Worm (Caenorhabditis elegans): ENCODE results near the gene M57.2.

M57.2 gene

DNA sequence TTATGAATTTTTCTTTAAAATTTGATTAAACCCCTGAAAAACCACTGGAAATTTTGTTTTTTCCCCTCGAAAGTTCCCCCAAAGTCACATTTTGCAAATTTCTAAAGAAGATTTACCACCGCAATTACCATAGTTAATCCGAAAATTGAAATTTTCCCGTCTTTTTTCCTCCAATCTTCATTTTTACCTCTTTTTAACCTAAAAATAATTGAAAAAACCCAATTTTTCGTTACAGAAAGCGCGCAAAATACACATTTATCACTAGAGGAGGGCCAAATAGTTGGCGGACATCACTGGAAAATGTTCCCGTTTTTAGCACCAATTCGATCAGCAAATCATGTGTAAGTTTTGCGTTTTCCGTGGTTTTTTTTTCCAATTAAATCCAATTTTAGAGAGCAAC lies 10.6 kb upstream of the M57.2 start, which contains the start of gene unc-33:
TSS of gene unc-33 (plus strand) at position 301 of the 400 bp plus-strand sequence.
- no peak for TF ChIP-seq egl-5 (tag; optimal IDR thresholded peaks at IDR 0.05)
- TF ChIP-seq ZK546.5 (tag; optimal IDR thresholded peaks at IDR 0.05) = no peak
- no peak for TF ChIP-seq ztf-4 (tag; optimal IDR thresholded peaks at IDR 0.05)
- TF ChIP-seq nhr-67 (tag; optimal IDR thresholded peaks at IDR 0.05) = no peak
- no peak for TF ChIP-seq nfya-1 (tag; optimal IDR thresholded peaks at IDR 0.05; ENCODE audit: insufficient read depth)
- TF ChIP-seq sea-2 (GFP tag; optimal IDR thresholded peaks at IDR 0.05) = no peak
- TF ChIP-seq daf-12 (tag; optimal IDR thresholded peaks at IDR 0.05) = no peak
- TF ChIP-seq lin-39 (tag; optimal IDR thresholded peaks at IDR 0.05) = no peak
- TF ChIP-seq snpc-4 (tag; optimal IDR thresholded peaks at IDR 0.05) = no peak
- no peak for TF ChIP-seq lin-15B (tag; optimal IDR thresholded peaks at IDR 0.05)
- no peak for TF ChIP-seq nhr-12 (tag; optimal IDR thresholded peaks at IDR 0.05)
- TF ChIP-seq ama-1 (optimal IDR thresholded peaks at IDR 0.05) = no peak
- TF ChIP-seq mml-1 (tag; optimal IDR thresholded peaks at IDR 0.05) = no peak

DNA sequence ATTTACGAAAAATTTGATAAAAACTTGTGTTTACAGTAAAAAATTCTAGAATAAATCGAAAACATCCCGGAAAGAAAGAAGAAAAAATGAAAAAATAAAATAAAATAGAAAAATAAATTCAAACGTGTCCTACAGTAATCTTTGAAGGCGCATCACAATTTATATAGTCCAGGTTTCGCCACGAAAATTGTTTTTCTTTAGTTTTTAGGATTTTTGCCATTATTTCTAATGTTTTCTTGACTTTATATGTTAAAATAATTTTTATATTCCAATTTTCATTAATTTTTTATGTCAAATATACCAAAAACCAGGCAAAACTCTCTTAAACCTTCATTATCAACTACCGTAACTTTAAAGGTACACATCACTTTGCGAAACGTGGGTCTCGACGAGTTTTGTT lies 9.6 kb upstream of the M57.2 start:
- no peak for TF ChIP-seq fkh-10 (GFP tag; optimal IDR thresholded peaks at IDR 0.05)
- TF ChIP-seq fos-1 (tag; optimal IDR thresholded peaks at IDR 0.05) = no peak
- TF ChIP-seq hmg-11 (tag; optimal IDR thresholded peaks at IDR 0.05) = no peak
- no peak for TF ChIP-seq mml-1 (tag; optimal IDR thresholded peaks at IDR 0.05)
- TF ChIP-seq egl-27 (tag; optimal IDR thresholded peaks at IDR 0.05) = no peak
- no peak for TF ChIP-seq elt-1 (tag; optimal IDR thresholded peaks at IDR 0.05)
- no peak for TF ChIP-seq nhr-12 (tag; optimal IDR thresholded peaks at IDR 0.05)
- no peak for TF ChIP-seq nhr-23 (tag; optimal IDR thresholded peaks at IDR 0.05)
- no peak for TF ChIP-seq nhr-28 (tag; optimal IDR thresholded peaks at IDR 0.05)
- no peak for TF ChIP-seq ZK546.5 (tag; optimal IDR thresholded peaks at IDR 0.05)
- no peak for TF ChIP-seq unc-62 (GFP tag; optimal IDR thresholded peaks at IDR 0.05)
- no peak for TF ChIP-seq nhr-43 (tag; optimal IDR thresholded peaks at IDR 0.05; ENCODE audit: poor library complexity, severe bottlenecking)
- TF ChIP-seq sea-2 (GFP tag; optimal IDR thresholded peaks at IDR 0.05) = no peak
- TF ChIP-seq jun-1 (tag; optimal IDR thresholded peaks at IDR 0.05) = no peak
- TF ChIP-seq pha-4 (tag; optimal IDR thresholded peaks at IDR 0.05) = no peak
- no peak for TF ChIP-seq ztf-4 (tag; optimal IDR thresholded peaks at IDR 0.05)
- no peak for TF ChIP-seq ztf-11 (tag; optimal IDR thresholded peaks at IDR 0.05)
- TF ChIP-seq mdl-1 (tag; optimal IDR thresholded peaks at IDR 0.05) = no peak
- no peak for TF ChIP-seq unc-39 (tag; optimal IDR thresholded peaks at IDR 0.05)

DNA sequence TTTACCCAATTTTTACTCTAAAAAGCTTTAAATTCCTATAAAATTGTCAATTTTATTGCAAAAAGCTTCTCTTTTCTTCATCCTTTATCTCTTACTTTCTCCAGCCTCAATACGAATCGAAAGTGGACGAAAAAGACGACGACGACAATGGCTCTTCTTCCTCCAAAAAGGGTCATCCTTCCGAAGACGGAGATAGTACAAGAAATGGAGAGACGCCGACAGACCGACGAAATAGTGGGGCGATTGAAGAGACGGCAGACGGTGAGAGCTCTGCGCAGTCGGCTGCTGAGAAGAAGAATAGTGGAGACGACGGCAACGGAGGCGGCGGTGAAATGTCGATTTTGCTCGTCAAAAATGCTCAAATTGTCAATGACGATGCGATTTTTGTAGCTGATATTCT lies 7.8 kb upstream of the M57.2 start:
- no peak for TF ChIP-seq nhr-28 (tag; optimal IDR thresholded peaks at IDR 0.05)
- no peak for TF ChIP-seq nhr-11 (tag; optimal IDR thresholded peaks at IDR 0.05)
- no peak for TF ChIP-seq R02D3.7 (tag; optimal IDR thresholded peaks at IDR 0.05)
- no peak for TF ChIP-seq jun-1 (tag; optimal IDR thresholded peaks at IDR 0.05)
- TF ChIP-seq eor-1 (tag; optimal IDR thresholded peaks at IDR 0.05) = no peak
- no peak for TF ChIP-seq ceh-9 (tag; optimal IDR thresholded peaks at IDR 0.05)
- no peak for TF ChIP-seq zag-1 (tag; optimal IDR thresholded peaks at IDR 0.05)
- peak; percentile 63 for TF ChIP-seq nfya-1 (tag; optimal IDR thresholded peaks at IDR 0.05; ENCODE audit: insufficient read depth)
- peak; percentile 28 for TF ChIP-seq ceh-28 (tag; optimal IDR thresholded peaks at IDR 0.05)
- no peak for TF ChIP-seq mdl-1 (tag; optimal IDR thresholded peaks at IDR 0.05)
- TF ChIP-seq tbx-2 (tag; optimal IDR thresholded peaks at IDR 0.05) = no peak
- TF ChIP-seq nhr-23 (tag; optimal IDR thresholded peaks at IDR 0.05) = peak; percentile 30
- TF ChIP-seq elt-3 (tag; optimal IDR thresholded peaks at IDR 0.05) = no peak
- no peak for TF ChIP-seq nhr-237 (tag; optimal IDR thresholded peaks at IDR 0.05)
- TF ChIP-seq fkh-10 (GFP tag; optimal IDR thresholded peaks at IDR 0.05) = no peak
- TF ChIP-seq pha-4 (tag; optimal IDR thresholded peaks at IDR 0.05) = no peak
- TF ChIP-seq sea-2 (GFP tag; optimal IDR thresholded peaks at IDR 0.05) = no peak
- no peak for TF ChIP-seq nhr-43 (tag; optimal IDR thresholded peaks at IDR 0.05; ENCODE audit: poor library complexity, severe bottlenecking)
- no peak for TF ChIP-seq nhr-77 (tag; optimal IDR thresholded peaks at IDR 0.05)
- TF ChIP-seq skn-1 (tag; optimal IDR thresholded peaks at IDR 0.05) = no peak
- TF ChIP-seq ztf-11 (tag; optimal IDR thresholded peaks at IDR 0.05) = no peak
- peak; percentile 67 for TF ChIP-seq hmg-11 (tag; optimal IDR thresholded peaks at IDR 0.05)
- peak; percentile 95 for TF ChIP-seq snpc-4 (tag; optimal IDR thresholded peaks at IDR 0.05)
- TF ChIP-seq nhr-12 (tag; optimal IDR thresholded peaks at IDR 0.05) = no peak
- TF ChIP-seq ama-1 (optimal IDR thresholded peaks at IDR 0.05) = no peak
- no peak for TF ChIP-seq pqm-1 (tag; optimal IDR thresholded peaks at IDR 0.05)
- no peak for TF ChIP-seq mml-1 (tag; optimal IDR thresholded peaks at IDR 0.05)
- no peak for TF ChIP-seq nhr-25 (tag; optimal IDR thresholded peaks at IDR 0.05)
- TF ChIP-seq ZK546.5 (tag; optimal IDR thresholded peaks at IDR 0.05) = no peak
- TF ChIP-seq lsy-12 (tag; optimal IDR thresholded peaks at IDR 0.05) = no peak
- no peak for TF ChIP-seq unc-62 (GFP tag; optimal IDR thresholded peaks at IDR 0.05)
- no peak for TF ChIP-seq fkh-2 (tag; optimal IDR thresholded peaks at IDR 0.05)
- no peak for TF ChIP-seq egl-5 (tag; optimal IDR thresholded peaks at IDR 0.05)
- no peak for TF ChIP-seq nhr-76 (tag; optimal IDR thresholded peaks at IDR 0.05)
- no peak for TF ChIP-seq egl-27 (tag; optimal IDR thresholded peaks at IDR 0.05)
- TF ChIP-seq ceh-82 (tag; optimal IDR thresholded peaks at IDR 0.05) = no peak
- no peak for TF ChIP-seq ceh-16 (tag; optimal IDR thresholded peaks at IDR 0.05)
- no peak for TF ChIP-seq daf-12 (tag; optimal IDR thresholded peaks at IDR 0.05)
- TF ChIP-seq elt-2 (tag; optimal IDR thresholded peaks at IDR 0.05) = no peak
- TF ChIP-seq unc-39 (tag; optimal IDR thresholded peaks at IDR 0.05) = no peak
- peak; percentile 1 for TF ChIP-seq lin-15B (tag; optimal IDR thresholded peaks at IDR 0.05)
- no peak for TF ChIP-seq elt-1 (tag; optimal IDR thresholded peaks at IDR 0.05)
- TF ChIP-seq fos-1 (tag; optimal IDR thresholded peaks at IDR 0.05) = no peak
- TF ChIP-seq lin-39 (tag; optimal IDR thresholded peaks at IDR 0.05) = peak; percentile 24
- TF ChIP-seq ztf-4 (tag; optimal IDR thresholded peaks at IDR 0.05) = no peak

Measured in whole organism, L3 larva.